Worm (Caenorhabditis elegans): ENCODE results near the gene bcmo-2.

The bcmo-2 gene

DNA sequence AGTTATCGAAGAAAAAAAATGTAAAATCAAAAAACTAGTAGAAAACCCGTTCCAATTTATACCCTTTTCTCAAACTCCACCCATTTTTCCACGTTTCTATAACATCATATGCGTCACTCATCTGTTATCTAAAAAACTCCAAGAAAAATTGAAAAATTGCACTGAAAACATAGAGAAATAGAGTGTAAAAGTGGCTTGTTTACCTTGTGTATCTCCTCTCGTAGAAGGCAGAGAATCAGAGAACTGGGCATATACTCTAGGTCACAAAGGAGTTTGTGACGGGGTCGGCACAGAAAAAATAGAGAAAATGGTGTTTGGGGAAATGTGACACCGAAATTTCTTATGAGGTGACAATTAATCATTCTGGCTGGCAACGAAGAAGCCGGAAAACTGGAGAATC lies 647 bp upstream of the bcmo-2 start (continued):
- TF ChIP-seq fos-1 (tag; optimal IDR thresholded peaks at IDR 0.05) (no peak), mxl-2 (GFP tag; conservative IDR thresholded peaks at IDR 0.05) (no peak), snpc-1.2 (GFP tag; IDR thresholded peaks at IDR 0.05) (no peak), lin-13 (GFP tag; optimal IDR thresholded peaks at IDR 0.05) (no peak), dve-1 (tag; optimal IDR thresholded peaks at IDR 0.05; ENCODE audit: insufficient read depth) (peak; percentile 76), madf-9 (GFP tag; conservative IDR thresholded peaks at IDR 0.05) (no peak), pqm-1 (tag; optimal IDR thresholded peaks at IDR 0.05) (peak; percentile 38), ceh-82 (tag; optimal IDR thresholded peaks at IDR 0.05) (no peak), nhr-11 (tag; optimal IDR thresholded peaks at IDR 0.05) (no peak)

DNA sequence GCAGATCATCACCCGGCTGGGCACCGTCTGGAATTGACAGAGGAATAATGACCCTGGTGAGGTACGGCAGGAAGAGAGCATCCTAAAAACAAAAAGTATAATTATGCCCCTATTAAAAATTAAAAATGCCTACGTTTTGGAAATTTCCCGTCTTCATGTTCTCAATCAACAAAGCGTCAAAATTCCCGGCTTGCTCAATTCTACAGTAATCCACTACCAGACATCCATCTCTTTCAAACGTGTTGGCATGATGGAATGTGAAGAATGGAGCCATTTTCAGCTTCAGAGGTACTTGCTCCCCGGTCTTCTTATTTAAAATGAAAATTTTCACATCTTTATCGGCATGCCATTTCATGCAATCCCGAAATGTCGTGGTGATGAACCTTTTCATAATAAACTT lies 1.3 kb downstream of the bcmo-2 start:
- peak in 1 of 2 experiments; percentile 91 for TF ChIP-seq unc-62 (GFP tag; optimal IDR thresholded peaks at IDR 0.05 in 1 of 2)
- no peak for TF ChIP-seq unc-62 (tag; optimal IDR thresholded peaks at IDR 0.05)
- no peak for TF ChIP-seq zfp-3 (GFP tag; conservative IDR thresholded peaks at IDR 0.05)

DNA sequence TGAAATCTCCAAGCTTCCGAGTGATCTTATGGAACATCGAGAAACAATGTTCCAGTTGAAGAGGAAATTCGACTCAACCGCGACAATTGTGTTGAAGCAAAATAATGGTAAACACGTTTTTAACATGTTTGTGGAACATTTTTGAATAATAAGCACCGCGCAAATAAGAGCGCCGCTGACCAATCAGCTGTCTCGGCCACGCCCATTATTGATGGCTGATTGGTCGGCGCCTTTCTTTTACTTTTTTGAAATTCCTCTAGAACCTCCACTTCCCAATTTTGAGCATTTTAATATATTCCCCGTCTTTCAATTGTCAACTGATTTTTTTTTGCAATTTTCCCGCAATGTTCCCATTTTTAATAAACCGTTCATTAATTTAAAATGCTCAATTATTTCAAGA lies 2.5 kb downstream of the bcmo-2 start:
- no peak for TF ChIP-seq daf-8 (GFP tag; IDR thresholded peaks at IDR 0.05)
- TF ChIP-seq unc-62 (GFP tag; optimal IDR thresholded peaks at IDR 0.05 in 1 of 2) = peak in 1 of 2 experiments; percentile 59
- no peak for TF ChIP-seq unc-62 (tag; optimal IDR thresholded peaks at IDR 0.05)
- TF ChIP-seq lin-29 (GFP tag; IDR thresholded peaks at IDR 0.05) = no peak
- no peak for TF ChIP-seq aha-1 (tag)
- no peak for TF ChIP-seq madf-5 (GFP tag; IDR thresholded peaks at IDR 0.05)
- no peak for TF ChIP-seq R02D3.7 (tag; optimal IDR thresholded peaks at IDR 0.05)

ce11 chrII:3906615-3907190 lies 3.9 kb downstream of the bcmo-2 start, which contains the start of the genes F53C3.11 and fbxb-103:
Gene F53C3.11 (minus strand): TSS chrII:3906715.
Gene fbxb-103 (plus strand): TSS chrII:3907140.
- TF ChIP-seq hlh-11 (tag; optimal IDR thresholded peaks at IDR 0.05) (no peak), ZK546.5 (tag; optimal IDR thresholded peaks at IDR 0.05) (no peak), arid-1 (GFP tag; conservative IDR thresholded peaks at IDR 0.05) (no peak), mdl-1 (tag; optimal IDR thresholded peaks at IDR 0.05) (no peak), mxl-3 (GFP tag; optimal IDR thresholded peaks at IDR 0.05) (no peak)

- peak in 1 of 2 experiments; percentile 20 for TF ChIP-seq unc-62 (GFP tag; optimal IDR thresholded peaks at IDR 0.05 in 1 of 2)
- no peak for TF ChIP-seq unc-62 (tag; optimal IDR thresholded peaks at IDR 0.05)
- TF ChIP-seq nhr-77 (tag; optimal IDR thresholded peaks at IDR 0.05) = no peak
- TF ChIP-seq lin-13 (GFP tag; optimal IDR thresholded peaks at IDR 0.05) = no peak
- no peak for TF ChIP-seq daf-16 (GFP tag; optimal IDR thresholded peaks at IDR 0.05)
- no peak for TF ChIP-seq daf-16 (tag; optimal IDR thresholded peaks at IDR 0.05)
- TF ChIP-seq set-16 (GFP tag; IDR thresholded peaks at IDR 0.05) = peak; percentile 79
Observed at ce11 chrII:3902798-3903197, 7.8 kb downstream of the bcmo-2 start, which contains the start of gene F53C3.3. Gene F53C3.3 (plus strand): TSS chrII:3902856.

DNA sequence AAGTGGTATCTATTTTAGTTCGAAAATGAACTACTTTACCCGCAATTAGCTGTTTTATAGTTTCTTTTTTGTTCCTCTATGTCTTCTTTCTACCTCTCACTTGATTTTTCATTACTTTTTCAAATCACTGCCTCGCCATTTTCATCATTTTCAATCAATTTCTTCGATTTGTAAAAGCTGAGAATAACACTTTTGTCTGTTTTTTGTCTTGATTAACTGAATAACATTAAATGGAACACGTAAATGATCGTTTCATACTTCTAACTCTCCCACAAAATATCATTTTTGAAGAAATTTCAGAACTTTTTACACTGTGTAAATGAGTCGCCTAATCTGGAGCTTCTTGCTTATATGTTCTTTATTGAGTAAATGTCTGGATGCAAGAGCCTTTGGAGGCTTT lies 9.5 kb downstream of the bcmo-2 start, which contains the start of gene F53C3.4:
TSS of gene F53C3.4 (plus strand) at position 301 of the 400 bp plus-strand sequence.
- TF ChIP-seq lir-3 (tag; optimal IDR thresholded peaks at IDR 0.05) (no peak), ZK546.5 (tag; optimal IDR thresholded peaks at IDR 0.05) (no peak), nhr-102 (tag; optimal IDR thresholded peaks at IDR 0.05) (no peak), F44E2.7 (GFP tag; IDR thresholded peaks at IDR 0.05) (no peak), ceh-32 (tag; optimal IDR thresholded peaks at IDR 0.05; ENCODE audit: poor library complexity) (no peak), saeg-2 (GFP tag; IDR thresholded peaks at IDR 0.05) (no peak), unc-62 (GFP tag; optimal IDR thresholded peaks at IDR 0.05 in 1 of 2) (no peak), unc-62 (tag; optimal IDR thresholded peaks at IDR 0.05) (no peak), hlh-11 (tag; optimal IDR thresholded peaks at IDR 0.05) (no peak), mxl-2 (GFP tag; conservative IDR thresholded peaks at IDR 0.05) (no peak), zip-11 (GFP tag; IDR thresholded peaks at IDR 0.05) (no peak), ces-1 (GFP tag; optimal IDR thresholded peaks at IDR 0.05) (no peak), nhr-76 (tag; optimal IDR thresholded peaks at IDR 0.05) (no peak), lin-29 (GFP tag; IDR thresholded peaks at IDR 0.05) (no peak), lin-38 (GFP tag; IDR thresholded peaks at IDR 0.05) (no peak), F37D6.2 (tag; optimal IDR thresholded peaks at IDR 0.05) (no peak)
